Worm (Caenorhabditis elegans): ENCODE data around the gene sre-34.

- TF ChIP-seq T26A5.8 (tag; optimal IDR thresholded peaks at IDR 0.05) = no peak
- no peak for TF ChIP-seq egrh-3 (GFP tag; IDR thresholded peaks at IDR 0.05)
- no peak for TF ChIP-seq repo-1 (tag; optimal IDR thresholded peaks at IDR 0.05)
- no peak for TF ChIP-seq pha-4 (tag; optimal IDR thresholded peaks at IDR 0.05)
- TF ChIP-seq snpc-4 (GFP tag; optimal IDR thresholded peaks at IDR 0.05) = no peak
- no peak for TF ChIP-seq snpc-4 (tag; optimal IDR thresholded peaks at IDR 0.05)
- TF ChIP-seq tlf-1 (GFP tag; optimal IDR thresholded peaks at IDR 0.05) = no peak
- no peak for TF ChIP-seq egl-18 (GFP tag; IDR thresholded peaks at IDR 0.05)
- TF ChIP-seq madf-3 (GFP tag; IDR thresholded peaks at IDR 0.05) = no peak
- TF ChIP-seq madf-8 (GFP tag; conservative IDR thresholded peaks at IDR 0.05) = no peak
- no peak for TF ChIP-seq nfya-2 (GFP tag; IDR thresholded peaks at IDR 0.05)
- no peak for TF ChIP-seq mel-28 (tag; optimal IDR thresholded peaks at IDR 0.05; ENCODE audit: borderline replicate concordance)
Measured at ce11 chrII:12408717-12409116, 41.2 kb upstream of the sre-34 start, which contains the start of gene sre-31.
